Fruit fly (Drosophila melanogaster) whole organism, embryonic: ENCODE measurements around the gene Fer3.

Source experiments
- B-H2 ChIP-seq: fragments of 200-800 bp; sonication (Bioruptor generic); optimal IDR thresholded peaks from 2 replicates; lab custom pipeline; 2018; ENCODE audit warnings: missing biosample characterization, mild to moderate bottlenecking, missing genetic modification characterization
- BEAF-32 ChIP-seq: fragments of 200-800 bp; sonication (Bioruptor generic); optimal IDR thresholded peaks from 3 replicates; lab custom pipeline; 2017; ENCODE audit warnings: missing biosample characterization, missing genetic modification characterization, mild to moderate bottlenecking, moderate library complexity, missing genetic modification reagents
- Bgb ChIP-seq: fragments of 200-800 bp; sonication (Bioruptor generic); IDR thresholded peaks from 2 replicates; pipeline ENCODE4 v1.3.6; 2022; ENCODE audit warnings: missing biosample characterization, missing genetic modification characterization; ENCODE audit not compliant: partially characterized antibody
- CG11560 ChIP-seq: fragments of 200-800 bp; sonication (Bioruptor generic); IDR thresholded peaks from 3 replicates; pipeline ENCODE4 v1.3.6; 2022; ENCODE audit warnings: missing biosample characterization, missing genetic modification characterization
- CG12769 ChIP-seq: fragments of 200-800 bp; sonication (Bioruptor generic); optimal IDR thresholded peaks from 2 replicates; lab custom pipeline; 2019; ENCODE audit warnings: missing biosample characterization, mild to moderate bottlenecking, missing genetic modification characterization, moderate library complexity
- CG13287 ChIP-seq: fragments of 200-800 bp; sonication (Bioruptor generic); IDR thresholded peaks from 2 replicates; pipeline ENCODE4 v1.3.6; 2022; ENCODE audit warnings: missing biosample characterization, missing genetic modification characterization; ENCODE audit not compliant: partially characterized antibody
- CG15011 ChIP-seq: fragments of 200-800 bp; sonication (Bioruptor generic); optimal IDR thresholded peaks from 3 replicates; lab custom pipeline; 2018; ENCODE audit warnings: missing biosample characterization, mild to moderate bottlenecking, missing genetic modification characterization
- CG1603 ChIP-seq: fragments of 200-800 bp; sonication (Bioruptor generic); optimal IDR thresholded peaks from 2 replicates; lab custom pipeline; 2019; ENCODE audit warnings: missing biosample characterization, mild to moderate bottlenecking, missing genetic modification characterization, moderate library complexity
- CG17568 ChIP-seq: fragments of 200-800 bp; sonication (Bioruptor generic); optimal IDR thresholded peaks from 2 replicates; lab custom pipeline; 2018; ENCODE audit warnings: missing biosample characterization, mild to moderate bottlenecking, missing genetic modification characterization, moderate library complexity
- CG1832 ChIP-seq: fragments of 200-800 bp; sonication (Bioruptor generic); optimal IDR thresholded peaks from 2 replicates; lab custom pipeline; 2017; ENCODE audit warnings: missing biosample characterization, mild to moderate bottlenecking, missing genetic modification characterization, inconsistent platforms
- CG2120 ChIP-seq: fragments of 200-800 bp; sonication (Bioruptor generic); optimal IDR thresholded peaks from 3 replicates; lab custom pipeline; 2016; ENCODE audit warnings: missing biosample characterization, missing genetic modification characterization
- CG3726 ChIP-seq: fragments of 200-800 bp; sonication (Bioruptor generic); IDR thresholded peaks from 3 replicates; pipeline ENCODE4, ENCODE4 v1.3.6; 2022; ENCODE audit warnings: missing biosample characterization, missing genetic modification characterization
- CG4328 ChIP-seq: fragments of 200-800 bp; sonication (Bioruptor generic); optimal IDR thresholded peaks from 3 replicates; lab custom pipeline; 2017; ENCODE audit warnings: missing biosample characterization, missing genetic modification reagents, missing genetic modification characterization
- CG6175 ChIP-seq: fragments of 200-800 bp; sonication (Bioruptor generic); IDR thresholded peaks from 3 replicates; pipeline ENCODE4 v1.3.6; 2022; ENCODE audit warnings: missing biosample characterization, missing genetic modification characterization
- CG6791 ChIP-seq: fragments of 200-800 bp; sonication (Bioruptor generic); IDR thresholded peaks from 3 replicates; pipeline ENCODE4 v1.3.6; 2022; ENCODE audit warnings: missing biosample characterization, missing genetic modification characterization; ENCODE audit not compliant: partially characterized antibody
- CG7963 ChIP-seq: fragments of 200-800 bp; sonication (Bioruptor generic); IDR thresholded peaks from 3 replicates; pipeline ENCODE4 v1.3.6; 2022; ENCODE audit warnings: missing biosample characterization, missing genetic modification characterization; ENCODE audit not compliant: partially characterized antibody
- CG8765 ChIP-seq: fragments of 200-800 bp; sonication (Bioruptor generic); IDR thresholded peaks from 2 replicates; pipeline ENCODE4 v1.3.6; 2022; ENCODE audit warnings: missing biosample characterization, missing genetic modification characterization
- CG9215 ChIP-seq: fragments of 200-800 bp; sonication (Bioruptor generic); IDR thresholded peaks from 2 replicates; pipeline ENCODE4 v1.3.6; 2022; ENCODE audit warnings: missing biosample characterization, missing genetic modification characterization
- Dbx ChIP-seq: fragments of 200-800 bp; sonication (Bioruptor generic); IDR thresholded peaks from 3 replicates; pipeline ENCODE4 v1.3.6; 2022; ENCODE audit warnings: missing biosample characterization, missing genetic modification characterization
- Doc2 ChIP-seq: fragments of 200-800 bp; sonication (Bioruptor generic); IDR thresholded peaks from 2 replicates; pipeline ENCODE4 v1.3.6; 2022; ENCODE audit warnings: missing biosample characterization, missing genetic modification characterization
- Dp ChIP-seq: fragments of 200-800 bp; sonication (Bioruptor generic); optimal IDR thresholded peaks from 2 replicates; lab custom pipeline; 2018; ENCODE audit warnings: missing biosample characterization, mild to moderate bottlenecking, missing genetic modification characterization, moderate library complexity
- E2f1 ChIP-seq: fragments of 200-800 bp; sonication (Bioruptor generic); IDR thresholded peaks from 2 replicates; pipeline ENCODE4 v1.3.6; 2022; ENCODE audit warnings: missing biosample characterization, missing genetic modification characterization
- H15 ChIP-seq: fragments of 200-800 bp; sonication (Bioruptor generic); IDR thresholded peaks from 3 replicates; pipeline ENCODE4 v1.3.6; 2022; ENCODE audit warnings: missing biosample characterization, missing genetic modification characterization
- HHEX ChIP-seq: fragments of 200-800 bp; sonication (Bioruptor generic); optimal IDR thresholded peaks from 3 replicates; lab custom pipeline; 2017; ENCODE audit warnings: missing biosample characterization, mild to moderate bottlenecking, missing genetic modification characterization, missing genetic modification reagents
- Kr ChIP-seq: fragments of 200-800 bp; sonication (Bioruptor generic); optimal IDR thresholded peaks from 2 replicates; lab custom pipeline; 2017; ENCODE audit warnings: missing biosample characterization, mild to moderate bottlenecking, missing genetic modification characterization
- Mrtf ChIP-seq: fragments of 200-800 bp; sonication (Bioruptor generic); IDR thresholded peaks from 3 replicates; pipeline ENCODE4 v1.3.6; 2022; ENCODE audit warnings: missing biosample characterization, missing genetic modification characterization
- Nf-YA ChIP-seq: fragments of 200-800 bp; sonication (Bioruptor generic); IDR thresholded peaks from 2 replicates; pipeline ENCODE4 v1.3.6; 2022; ENCODE audit warnings: missing biosample characterization, missing genetic modification characterization
- Nf-YC ChIP-seq: fragments of 200-800 bp; optimal IDR thresholded peaks from 3 replicates; lab custom pipeline; 2019; ENCODE audit warnings: missing biosample characterization, mild to moderate bottlenecking, missing genetic modification characterization, moderate library complexity
- Opbp ChIP-seq: fragments of 200-800 bp; sonication (Bioruptor generic); IDR thresholded peaks from 3 replicates; pipeline ENCODE4 v1.3.6; 2022; ENCODE audit warnings: missing biosample characterization, missing genetic modification characterization; ENCODE audit not compliant: partially characterized antibody
- PHDP ChIP-seq: fragments of 200-800 bp; sonication (Bioruptor generic); optimal IDR thresholded peaks from 3 replicates; lab custom pipeline; 2018; ENCODE audit warnings: missing biosample characterization, mild to moderate bottlenecking, missing genetic modification characterization, moderate library complexity
- Pdp1 ChIP-seq, 2 experiments: fragments of 200-800 bp; sonication (Bioruptor generic); optimal IDR thresholded peaks; 3 replicates each; lab custom pipeline; 2016; ENCODE audit warnings: missing biosample characterization in 2 of 2, missing genetic modification characterization in 2 of 2, mild to moderate bottlenecking in 1 of 2, moderate library complexity in 1 of 2
- Scr ChIP-seq: fragments of 200-800 bp; sonication (Bioruptor generic); IDR thresholded peaks from 2 replicates; pipeline ENCODE4 v1.3.6; 2022; ENCODE audit warnings: missing biosample characterization, missing genetic modification characterization; ENCODE audit not compliant: partially characterized antibody
- Sox100B ChIP-seq: fragments of 200-800 bp; sonication (Bioruptor generic); optimal IDR thresholded peaks from 3 replicates; lab custom pipeline; 2018; ENCODE audit warnings: missing biosample characterization, mild to moderate bottlenecking, missing genetic modification characterization
- Trl ChIP-seq, 3 experiments: fragments of >200 bp in 2 of 3; fragments of 200-800 bp in 1 of 3; sonication (Bioruptor generic) in 1 of 3; optimal IDR thresholded peaks; 2 replicates in 1 of 3; 3 replicates in 2 of 3; lab custom pipeline; 2016 to 2017; ENCODE audit warnings: missing biosample characterization in 1 of 3, missing genetic modification characterization in 1 of 3
- ab ChIP-seq: fragments of 200-800 bp; sonication (Bioruptor generic); optimal IDR thresholded peaks from 2 replicates; lab custom pipeline; 2016; ENCODE audit warnings: missing biosample characterization, missing genetic modification characterization
- al ChIP-seq: fragments of 200-800 bp; sonication (Bioruptor generic); IDR thresholded peaks from 2 replicates; pipeline ENCODE4 v1.3.6; 2022; ENCODE audit warnings: missing biosample characterization, missing genetic modification characterization
- amos ChIP-seq: fragments of 200-800 bp; sonication (Bioruptor generic); IDR thresholded peaks from 2 replicates; pipeline ENCODE4 v1.3.6; 2022; ENCODE audit warnings: missing biosample characterization, missing genetic modification characterization; ENCODE audit not compliant: partially characterized antibody
- aop ChIP-seq: fragments of 200-800 bp; sonication (Bioruptor generic); IDR thresholded peaks from 2 replicates; pipeline ENCODE4 v1.3.6; 2022; ENCODE audit warnings: missing biosample characterization, missing genetic modification characterization
- ash1 ChIP-seq: fragments of 200-800 bp; sonication (Bioruptor generic); optimal IDR thresholded peaks from 2 replicates; lab custom pipeline; 2018; ENCODE audit warnings: missing biosample characterization, mild to moderate bottlenecking, missing genetic modification characterization
- danr ChIP-seq: fragments of 200-800 bp; sonication (Bioruptor generic); IDR thresholded peaks from 2 replicates; pipeline ENCODE4 v1.3.6; 2022; ENCODE audit warnings: missing biosample characterization, missing genetic modification characterization
- fru ChIP-seq: fragments of >200 bp; optimal IDR thresholded peaks from 2 replicates; lab custom pipeline; 2017
- gro ChIP-seq: fragments of 200-800 bp; sonication (Bioruptor generic); optimal IDR thresholded peaks from 2 replicates; lab custom pipeline; 2016; ENCODE audit warnings: missing biosample characterization, missing genetic modification characterization
- insv ChIP-seq, 2 experiments: fragments of 200-800 bp; sonication (Bioruptor generic); optimal IDR thresholded peaks; 3 replicates each; lab custom pipeline; 2016 to 2018; ENCODE audit warnings: missing biosample characterization in 2 of 2, missing genetic modification characterization in 2 of 2
- inv ChIP-seq: fragments of 200-800 bp; sonication (Bioruptor generic); IDR thresholded peaks from 2 replicates; pipeline ENCODE4 v1.3.6; 2022; ENCODE audit warnings: missing biosample characterization, missing genetic modification characterization; ENCODE audit not compliant: partially characterized antibody
- klu ChIP-seq: fragments of 200-800 bp; sonication (Bioruptor generic); IDR thresholded peaks from 2 replicates; pipeline ENCODE4 v1.3.6; 2022; ENCODE audit warnings: missing biosample characterization, missing genetic modification characterization
- luna ChIP-seq: fragments of 200-800 bp; sonication (Bioruptor generic); optimal IDR thresholded peaks from 2 replicates; lab custom pipeline; 2016; ENCODE audit warnings: missing biosample characterization, missing genetic modification characterization
- nerfin-2 ChIP-seq: fragments of 200-800 bp; sonication (Bioruptor generic); IDR thresholded peaks from 2 replicates; pipeline ENCODE4 v1.3.6; 2022; ENCODE audit warnings: missing biosample characterization, missing genetic modification characterization; ENCODE audit not compliant: partially characterized antibody
- odd ChIP-seq: fragments of 200-800 bp; sonication (Bioruptor generic); optimal IDR thresholded peaks from 2 replicates; lab custom pipeline; 2017; ENCODE audit warnings: missing biosample characterization, mild to moderate bottlenecking, missing genetic modification characterization
- onecut ChIP-seq: fragments of 200-800 bp; sonication (Bioruptor generic); IDR thresholded peaks from 2 replicates; pipeline ENCODE4 v1.3.6; 2022; ENCODE audit warnings: missing biosample characterization, missing genetic modification characterization
- ranshi ChIP-seq: fragments of 200-800 bp; sonication (Bioruptor generic); IDR thresholded peaks from 2 replicates; pipeline ENCODE4 v1.3.6; 2022; ENCODE audit warnings: missing biosample characterization, missing genetic modification characterization
- tgo ChIP-seq: fragments of 200-800 bp; sonication (Bioruptor generic); IDR thresholded peaks from 3 replicates; pipeline ENCODE4 v1.3.6; 2022; ENCODE audit warnings: missing biosample characterization, missing genetic modification characterization

The Fer3 gene

DNA sequence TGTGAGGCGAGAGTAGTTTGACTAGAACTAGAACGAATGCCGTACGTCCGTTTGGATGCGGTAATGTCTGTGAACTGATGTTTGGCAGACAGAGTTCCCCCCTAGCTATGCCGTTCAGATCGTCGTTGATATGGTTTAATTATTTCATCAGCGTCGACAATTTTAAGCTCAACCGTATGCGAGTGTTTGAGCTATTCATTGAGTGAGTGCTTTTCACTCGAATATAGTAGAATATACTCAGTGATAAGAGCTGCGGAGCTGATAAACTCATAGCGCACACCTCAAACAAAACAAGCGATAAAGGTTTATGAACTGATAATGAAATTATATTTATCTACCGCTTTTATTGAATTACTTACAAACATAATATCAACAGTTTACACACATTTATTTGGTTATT lies 6.1 kb downstream of the Fer3 start, which contains the start of gene CG6834 (continued):
- no peak for TF ChIP-seq ranshi
- TF ChIP-seq Opbp (GFP tag; lab: Robert Waterston, UW), result no peak
- TF ChIP-seq PHDP, result peak; percentile 43
- TF ChIP-seq CG2120 (GFP tag; lab: Kevin White, UChicago), result no peak
- TF ChIP-seq CG11560 (tag; lab: Robert Waterston, UW), result no peak
- no peak for TF ChIP-seq al
- no peak for TF ChIP-seq HHEX (GFP tag; lab: Kevin White, UChicago)
- no peak for TF ChIP-seq E2f1 (GFP tag; lab: Robert Waterston, UW)
- TF ChIP-seq Bgb, result no peak; the same call in 1 of the 2 replicates
- no peak for TF ChIP-seq CG12769 (tag; lab: Kevin White, UChicago)
- no peak for TF ChIP-seq fru
- no peak for TF ChIP-seq ash1
- TF ChIP-seq tgo (GFP tag; lab: Robert Waterston, UW), result no peak
- no peak for TF ChIP-seq nerfin-2 (GFP tag; lab: Robert Waterston, UW)
- peak; percentile 54 for TF ChIP-seq odd (GFP tag; lab: Kevin White, UChicago)
- TF ChIP-seq CG17568 (GFP tag; lab: Kevin White, UChicago), result peak; percentile 12
- no peak for TF ChIP-seq Kr (GFP tag; lab: Kevin White, UChicago)
- peak; percentile 15 for TF ChIP-seq CG1603 (tag; lab: Kevin White, UChicago)
- TF ChIP-seq luna (GFP tag; lab: Kevin White, UChicago), result no peak
- no peak for TF ChIP-seq CG9215 (GFP tag; lab: Robert Waterston, UW)
- no peak for TF ChIP-seq Sox100B (GFP tag; lab: Kevin White, UChicago)
- no peak for TF ChIP-seq H15
- no peak for TF ChIP-seq Dp
- TF ChIP-seq CG7963 (GFP tag; lab: Robert Waterston, UW), result no peak
- TF ChIP-seq Trl (optimal IDR thresholded peaks at IDR 0.05; lab: Kevin White, UChicago), result no peak
- no peak for TF ChIP-seq Trl (GFP tag; optimal IDR thresholded peaks at IDR 0.05; lab: Kevin White, UChicago)
- TF ChIP-seq Nf-YA (GFP tag; lab: Robert Waterston, UW), result no peak
- no peak for TF ChIP-seq CG6175 (GFP tag; lab: Robert Waterston, UW)
- TF ChIP-seq CG15011 (GFP tag; lab: Kevin White, UChicago), result no peak
- TF ChIP-seq CG3726 (GFP tag; lab: Robert Waterston, UW), result no peak
- TF ChIP-seq inv (GFP tag; lab: Robert Waterston, UW), result no peak
- no peak for TF ChIP-seq Scr
- TF ChIP-seq CG8765 (GFP tag; lab: Robert Waterston, UW), result no peak
- no peak for TF ChIP-seq gro (GFP tag; lab: Kevin White, UChicago)
- TF ChIP-seq Mrtf, result no peak
- TF ChIP-seq onecut (GFP tag; lab: Robert Waterston, UW), result no peak
- TF ChIP-seq insv (GFP tag; optimal IDR thresholded peaks at IDR 0.05; lab: Kevin White, UChicago), result no peak
- peak in 1 of 2 experiments; percentile 90 for TF ChIP-seq Pdp1 (GFP tag; optimal IDR thresholded peaks at IDR 0.05; lab: Kevin White, UChicago)
- no peak for TF ChIP-seq aop (GFP tag; lab: Robert Waterston, UW)
- no peak for TF ChIP-seq BEAF-32 (GFP tag; lab: Kevin White, UChicago)
- peak; percentile 20 for TF ChIP-seq B-H2
- TF ChIP-seq amos (GFP tag; lab: Robert Waterston, UW), result peak; percentile 25; the same call in 1 of the 2 replicates
- TF ChIP-seq Dbx, result no peak
- TF ChIP-seq Nf-YC (tag; lab: Kevin White, UChicago), result peak; percentile 34
- TF ChIP-seq danr (GFP tag; lab: Robert Waterston, UW), result no peak
- TF ChIP-seq klu (GFP tag; lab: Robert Waterston, UW), result no peak
- no peak for TF ChIP-seq Doc2 (GFP tag; lab: Robert Waterston, UW)
- no peak for TF ChIP-seq ab (GFP tag; lab: Kevin White, UChicago)
- no peak for TF ChIP-seq CG4328 (GFP tag; lab: Kevin White, UChicago)
- TF ChIP-seq CG13287 (GFP tag; lab: Robert Waterston, UW), result no peak
- TF ChIP-seq CG6791 (GFP tag; lab: Robert Waterston, UW), result no peak
- TF ChIP-seq CG1832 (GFP tag; lab: Kevin White, UChicago), result no peak
